Worm (Caenorhabditis elegans) whole organism, L4/young adult: ENCODE measurements around the gene F55F10.1.

Experiments
- dao-5 ChIP-seq: sonication (generic microtip); optimal IDR thresholded peaks from 2 replicates; lab custom pipeline; 2016; ENCODE audit warnings: missing genotype, missing genetic modification characterization, moderate library complexity, missing compliant biosample characterization
- him-1 ChIP-seq: sonication (generic microtip); optimal IDR thresholded peaks from 2 replicates; lab custom pipeline; 2016; ENCODE audit warnings: missing genotype, missing genetic modification reagents, missing genetic modification characterization, missing compliant biosample characterization

DNA sequence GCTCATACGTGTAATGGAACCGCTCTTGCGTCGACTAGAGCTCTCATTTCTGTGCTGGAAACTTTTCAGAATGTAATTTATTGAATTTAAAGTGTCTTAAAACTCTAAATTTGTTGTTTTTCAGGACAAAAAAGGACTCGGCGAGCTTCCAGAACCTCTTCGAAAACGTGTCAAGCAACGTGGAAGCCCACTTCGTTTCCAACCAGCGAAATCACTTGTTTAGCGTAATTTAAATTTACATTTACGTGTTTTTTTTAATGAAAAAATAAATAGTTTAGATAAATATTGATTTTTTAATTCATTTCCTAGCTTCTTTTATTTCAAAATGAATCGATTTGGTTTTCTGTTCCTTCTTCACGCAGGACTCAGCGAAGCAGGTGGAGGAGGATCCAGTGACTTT is 984 bp upstream of the F55F10.1 start, which contains the start of gene F55F10.3:
- TF ChIP-seq him-1 (tag; lab: Kevin White, UChicago) (no peak), dao-5 (tag; lab: Kevin White, UChicago) (no peak)
